Worm (Caenorhabditis elegans) whole organism, L4 larva: ENCODE measurements around the gene B0280.11.

ENCODE experiments used
- F49E8.2 ChIP-seq: sonication (generic microtip); optimal IDR thresholded peaks from 2 replicates; lab custom pipeline; 2016; ENCODE audit warnings: missing compliant biosample characterization, mild to moderate bottlenecking, missing genetic modification characterization, borderline replicate concordance
- T26A8.4 ChIP-seq: fragments of 200-800 bp; sonication (Bioruptor generic); IDR thresholded peaks from 2 replicates; pipeline ENCODE4 v1.3.6; 2022; ENCODE audit warnings: missing genetic modification characterization, missing compliant biosample characterization
- ama-1 ChIP-seq: fragments of 150-350 bp; optimal IDR thresholded peaks from 2 replicates; lab custom pipeline; 2014; ENCODE audit warnings: inconsistent platforms, mixed read lengths
- ceh-32 ChIP-seq: sonication (generic microtip); optimal IDR thresholded peaks from 2 replicates; lab custom pipeline; 2016; ENCODE audit warnings: mild to moderate bottlenecking, missing genetic modification characterization, missing compliant biosample characterization; ENCODE audit not compliant: poor library complexity
- dmd-6 ChIP-seq: fragments of 200-800 bp; sonication (Bioruptor generic); IDR thresholded peaks from 2 replicates; pipeline ENCODE4 v1.3.6; 2022; ENCODE audit warnings: missing genetic modification reagents, missing genetic modification characterization, missing compliant biosample characterization
- dmd-8 ChIP-seq: fragments of 200-800 bp; sonication (Bioruptor generic); IDR thresholded peaks from 2 replicates; pipeline ENCODE4 v1.3.6; 2022; ENCODE audit warnings: missing genetic modification characterization, missing compliant biosample characterization
- fkh-10 ChIP-seq: fragments of 150-350 bp; optimal IDR thresholded peaks from 2 replicates; lab custom pipeline; 2014; ENCODE audit warnings: missing biosample characterization, missing genetic modification reagents, missing genetic modification characterization
- fos-1 ChIP-seq: fragments of 150-350 bp; optimal IDR thresholded peaks from 2 replicates; lab custom pipeline; 2014; ENCODE audit warnings: missing biosample characterization, missing genetic modification characterization
- lin-1 ChIP-seq: fragments of 200-800 bp; sonication (Bioruptor generic); IDR thresholded peaks from 2 replicates; pipeline ENCODE4 v1.3.6; 2022; ENCODE audit warnings: missing genetic modification reagents, missing genetic modification characterization, missing compliant biosample characterization
- lin-15B ChIP-seq: fragments of 150-350 bp; sonication (generic microtip); optimal IDR thresholded peaks from 3 replicates; lab custom pipeline; 2014; ENCODE audit warnings: missing biosample characterization, missing genetic modification characterization
- lin-39 ChIP-seq: fragments of 150-350 bp; optimal IDR thresholded peaks from 2 replicates; lab custom pipeline; 2014; ENCODE audit warnings: missing biosample characterization, missing genetic modification reagents, missing genetic modification characterization
- nhr-77 ChIP-seq: fragments of 150-350 bp; optimal IDR thresholded peaks from 2 replicates; lab custom pipeline; 2014; ENCODE audit warnings: missing biosample characterization, missing genetic modification characterization
- set-16 ChIP-seq: fragments of 200-800 bp; sonication (Bioruptor generic); IDR thresholded peaks from 2 replicates; pipeline ENCODE4 v1.3.6; 2022; ENCODE audit warnings: missing genetic modification reagents, missing genetic modification characterization, missing compliant biosample characterization
- unc-39 ChIP-seq: sonication (generic microtip); optimal IDR thresholded peaks from 2 replicates; lab custom pipeline; 2017; ENCODE audit warnings: missing biosample characterization, missing genetic modification characterization

DNA sequence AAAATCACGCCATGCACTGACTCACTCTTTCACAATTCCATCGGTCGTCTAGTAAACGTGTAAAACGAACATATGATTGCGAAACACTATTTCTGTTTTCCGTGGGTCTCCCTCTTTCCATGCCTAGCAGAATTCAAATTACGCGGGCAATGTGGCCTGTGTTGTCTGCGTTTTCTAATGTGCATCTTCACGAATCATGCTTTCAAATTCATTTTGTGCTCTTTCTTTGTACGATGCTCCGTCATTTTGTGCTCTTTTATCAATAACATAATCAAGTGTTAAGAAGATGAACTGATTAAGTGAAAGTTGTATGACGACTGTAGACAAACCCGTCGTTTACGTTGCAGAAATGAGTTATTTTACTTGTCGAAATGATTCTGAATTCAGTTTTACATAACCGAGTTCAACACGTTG is 27.7 kb upstream of the B0280.11 start:
- TF ChIP-seq nhr-77 = peak; percentile 2
- TF ChIP-seq ama-1 (lab: Kevin White, UChicago) = no peak
- TF ChIP-seq ceh-32 (tag; lab: Kevin White, UChicago) = no peak
- TF ChIP-seq lin-39 (tag; lab: Kevin White, UChicago) = no peak
- TF ChIP-seq lin-15B (tag; lab: Kevin White, UChicago) = no peak
- no peak for TF ChIP-seq fos-1 (tag; lab: Kevin White, UChicago)
- peak; percentile 67 for TF ChIP-seq lin-1 (GFP tag; lab: Robert Waterston, UW)
- no peak for TF ChIP-seq T26A8.4
- no peak for TF ChIP-seq unc-39 (tag; lab: Kevin White, UChicago)
- no peak for TF ChIP-seq F49E8.2 (tag; lab: Kevin White, UChicago)
- TF ChIP-seq dmd-6 (GFP tag; lab: Robert Waterston, UW) = peak; percentile 92
- TF ChIP-seq set-16 = no peak
- TF ChIP-seq fkh-10 (GFP tag; lab: Kevin White, UChicago) = no peak
- no peak for TF ChIP-seq dmd-8
